Fruit fly (Drosophila melanogaster) whole organism, embryonic: ENCODE measurements around the gene Col4a1.

Experiments used
- CG10565 ChIP-seq: fragments of 200-800 bp; sonication (Bioruptor generic); optimal IDR thresholded peaks from 3 replicates; lab custom pipeline; 2016; ENCODE audit warnings: missing biosample characterization, mild to moderate bottlenecking, missing genetic modification characterization
- CG11085 ChIP-seq: fragments of 200-800 bp; sonication (Bioruptor generic); IDR thresholded peaks from 2 replicates; pipeline ENCODE4 v1.3.6; 2022; ENCODE audit warnings: missing biosample characterization, missing genetic modification characterization
- CG11456 ChIP-seq: fragments of 200-800 bp; sonication (Bioruptor generic); IDR thresholded peaks from 3 replicates; pipeline ENCODE4 v1.3.6; 2022; ENCODE audit warnings: missing biosample characterization, missing genetic modification characterization
- CG11504 ChIP-seq: fragments of 200-800 bp; sonication (Bioruptor generic); optimal IDR thresholded peaks from 3 replicates; lab custom pipeline; 2019; ENCODE audit warnings: missing biosample characterization, mild to moderate bottlenecking, missing genetic modification characterization, moderate library complexity
- CG11723 ChIP-seq: fragments of 200-800 bp; sonication (Bioruptor generic); optimal IDR thresholded peaks from 2 replicates; lab custom pipeline; 2017; ENCODE audit warnings: missing biosample characterization, mild to moderate bottlenecking, missing genetic modification characterization
- CG12391 ChIP-seq: fragments of 200-800 bp; sonication (Bioruptor generic); optimal IDR thresholded peaks from 3 replicates; lab custom pipeline; 2018; ENCODE audit warnings: missing biosample characterization, mild to moderate bottlenecking, missing genetic modification characterization, moderate library complexity
- CG14710 ChIP-seq: fragments of 200-800 bp; sonication (Bioruptor generic); optimal IDR thresholded peaks from 3 replicates; lab custom pipeline; 2019; ENCODE audit warnings: missing biosample characterization, mild to moderate bottlenecking, missing genetic modification characterization, moderate library complexity
- CG14965 ChIP-seq: fragments of 200-800 bp; sonication (Bioruptor generic); optimal IDR thresholded peaks from 2 replicates; lab custom pipeline; 2016; ENCODE audit warnings: missing biosample characterization, missing genetic modification characterization, borderline replicate concordance
- CG16779 ChIP-seq: fragments of 200-800 bp; sonication (Bioruptor generic); IDR thresholded peaks from 2 replicates; pipeline ENCODE4 v1.3.6; 2022; ENCODE audit warnings: missing biosample characterization, missing genetic modification characterization
- CG17361 ChIP-seq: fragments of 200-800 bp; sonication (Bioruptor generic); IDR thresholded peaks from 3 replicates; pipeline ENCODE4 v1.3.6; 2022; ENCODE audit warnings: missing biosample characterization, missing genetic modification characterization
- CG1792 ChIP-seq: fragments of 200-800 bp; sonication (Bioruptor generic); optimal IDR thresholded peaks from 2 replicates; lab custom pipeline; 2016; ENCODE audit warnings: missing biosample characterization, missing genetic modification characterization
- CG2712 ChIP-seq: fragments of 200-800 bp; optimal IDR thresholded peaks from 3 replicates; lab custom pipeline; 2019; ENCODE audit warnings: missing biosample characterization, mild to moderate bottlenecking, missing genetic modification characterization, moderate library complexity
- CG2875 ChIP-seq: fragments of 200-800 bp; sonication (Bioruptor generic); optimal IDR thresholded peaks from 2 replicates; lab custom pipeline; 2017; ENCODE audit warnings: missing biosample characterization, mild to moderate bottlenecking, missing genetic modification characterization, missing genetic modification reagents
- CG31365 ChIP-seq: fragments of 200-800 bp; sonication (Bioruptor generic); optimal IDR thresholded peaks from 2 replicates; lab custom pipeline; 2018; ENCODE audit warnings: missing biosample characterization, mild to moderate bottlenecking, missing genetic modification characterization
- CG32767 ChIP-seq: fragments of 200-800 bp; sonication (Bioruptor generic); IDR thresholded peaks from 2 replicates; pipeline ENCODE4 v1.3.6; 2022; ENCODE audit warnings: missing biosample characterization, missing genetic modification characterization
- CG34422 ChIP-seq: fragments of 200-800 bp; sonication (Bioruptor generic); IDR thresholded peaks from 3 replicates; pipeline ENCODE4 v1.3.6; 2022; ENCODE audit warnings: missing biosample characterization, missing genetic modification characterization
- CG4617 ChIP-seq: fragments of 200-800 bp; sonication (Bioruptor generic); optimal IDR thresholded peaks from 3 replicates; lab custom pipeline; 2016; ENCODE audit warnings: missing biosample characterization, missing genetic modification characterization, borderline replicate concordance
- CG4820 ChIP-seq: fragments of 200-800 bp; sonication (Bioruptor generic); optimal IDR thresholded peaks from 3 replicates; lab custom pipeline; 2016; ENCODE audit warnings: missing biosample characterization, missing genetic modification characterization
- CG4854 ChIP-seq: fragments of 200-800 bp; sonication (Bioruptor generic); optimal IDR thresholded peaks from 2 replicates; lab custom pipeline; 2016; ENCODE audit warnings: missing biosample characterization, missing genetic modification characterization, inconsistent platforms
- CG6683 ChIP-seq: fragments of 200-800 bp; sonication (Bioruptor generic); optimal IDR thresholded peaks from 2 replicates; lab custom pipeline; 2017; ENCODE audit warnings: missing biosample characterization, mild to moderate bottlenecking, missing genetic modification characterization, missing genetic modification reagents
- CG7839 ChIP-seq: fragments of 200-800 bp; sonication (Bioruptor generic); optimal IDR thresholded peaks from 3 replicates; lab custom pipeline; 2018; ENCODE audit warnings: missing biosample characterization, mild to moderate bottlenecking, missing genetic modification characterization, moderate library complexity
- CG8089 ChIP-seq: fragments of 200-800 bp; sonication (Bioruptor generic); optimal IDR thresholded peaks from 3 replicates; lab custom pipeline; 2016; ENCODE audit warnings: missing biosample characterization, missing genetic modification characterization
- CG8281 ChIP-seq: fragments of 200-800 bp; sonication (Bioruptor generic); optimal IDR thresholded peaks from 2 replicates; lab custom pipeline; 2018; ENCODE audit warnings: missing biosample characterization, mild to moderate bottlenecking, missing genetic modification characterization, moderate library complexity
- CG9876 ChIP-seq: fragments of 200-800 bp; sonication (Bioruptor generic); optimal IDR thresholded peaks from 2 replicates; lab custom pipeline; 2016; ENCODE audit warnings: missing biosample characterization, missing genetic modification characterization
- CkIIα-i1 ChIP-seq: fragments of 200-800 bp; sonication (Bioruptor generic); IDR thresholded peaks from 2 replicates; pipeline ENCODE4 v1.3.6; 2022; ENCODE audit warnings: missing biosample characterization, missing genetic modification characterization
- CoRest ChIP-seq: fragments of 200-800 bp; sonication (Bioruptor generic); optimal IDR thresholded peaks from 3 replicates; lab custom pipeline; 2018; ENCODE audit warnings: missing biosample characterization, mild to moderate bottlenecking, missing genetic modification characterization, moderate library complexity
- Dfd ChIP-seq, 2 experiments: fragments of >200 bp; optimal IDR thresholded peaks; 2 replicates each; lab custom pipeline; 2017; ENCODE audit warnings: missing biosample characterization in 2 of 2, missing genetic modification characterization in 2 of 2
- Doc3 ChIP-seq: fragments of 200-800 bp; sonication (Bioruptor generic); IDR thresholded peaks from 3 replicates; pipeline ENCODE4 v1.3.6; 2022; ENCODE audit warnings: missing biosample characterization, missing genetic modification characterization; ENCODE audit not compliant: partially characterized antibody
- E2f1 ChIP-seq: fragments of 200-800 bp; sonication (Bioruptor generic); IDR thresholded peaks from 2 replicates; pipeline ENCODE4 v1.3.6; 2022; ENCODE audit warnings: missing biosample characterization, missing genetic modification characterization
- Hand ChIP-seq: fragments of 200-800 bp; sonication (Bioruptor generic); optimal IDR thresholded peaks from 2 replicates; lab custom pipeline; 2017; ENCODE audit warnings: mild to moderate bottlenecking, missing biosample characterization, missing genetic modification reagents, missing genetic modification characterization
- Max ChIP-seq: fragments of 200-800 bp; sonication (Bioruptor generic); optimal IDR thresholded peaks from 2 replicates; lab custom pipeline; 2016; ENCODE audit warnings: missing biosample characterization, mild to moderate bottlenecking, missing genetic modification characterization
- Rfx ChIP-seq: fragments of 200-800 bp; sonication (Bioruptor generic); IDR thresholded peaks from 2 replicates; pipeline ENCODE4 v1.3.6; 2022; ENCODE audit warnings: missing biosample characterization, missing genetic modification characterization
- Rx ChIP-seq: fragments of 200-800 bp; sonication (Bioruptor generic); IDR thresholded peaks from 2 replicates; pipeline ENCODE4 v1.3.6; 2022; ENCODE audit warnings: missing biosample characterization, missing genetic modification characterization
- Sry-β ChIP-seq: fragments of 200-800 bp; sonication (Bioruptor generic); optimal IDR thresholded peaks from 2 replicates; lab custom pipeline; 2018; ENCODE audit warnings: missing biosample characterization, mild to moderate bottlenecking, missing genetic modification characterization, moderate library complexity
- Ssrp ChIP-seq: fragments of 200-800 bp; sonication (Bioruptor generic); optimal IDR thresholded peaks from 2 replicates; lab custom pipeline; 2018; ENCODE audit warnings: missing biosample characterization, mild to moderate bottlenecking, missing genetic modification characterization, moderate library complexity
- Xbp1 ChIP-seq: fragments of 200-800 bp; sonication (Bioruptor generic); optimal IDR thresholded peaks from 3 replicates; lab custom pipeline; 2016; ENCODE audit warnings: missing biosample characterization, mild to moderate bottlenecking, missing genetic modification characterization
- ap ChIP-seq: fragments of 200-800 bp; sonication (Bioruptor generic); IDR thresholded peaks from 2 replicates; pipeline ENCODE4 v1.3.6; 2022; ENCODE audit warnings: missing biosample characterization, missing genetic modification characterization
- ara ChIP-seq: fragments of 200-800 bp; sonication (Bioruptor generic); IDR thresholded peaks from 2 replicates; pipeline ENCODE4 v1.3.6; 2022; ENCODE audit warnings: missing biosample characterization, missing genetic modification characterization
- bigmax ChIP-seq: fragments of 200-800 bp; sonication (Bioruptor generic); optimal IDR thresholded peaks from 2 replicates; lab custom pipeline; 2018; ENCODE audit warnings: missing biosample characterization, mild to moderate bottlenecking, missing genetic modification characterization
- cato ChIP-seq: fragments of 200-800 bp; sonication (Bioruptor generic); optimal IDR thresholded peaks from 2 replicates; lab custom pipeline; 2016; ENCODE audit warnings: missing biosample characterization, missing genetic modification characterization, borderline replicate concordance
- dysf ChIP-seq: fragments of 200-800 bp; sonication (Bioruptor generic); IDR thresholded peaks from 3 replicates; pipeline ENCODE4 v1.3.6; 2022; ENCODE audit warnings: missing biosample characterization, missing genetic modification characterization
- fd3F ChIP-seq: fragments of 200-800 bp; sonication (Bioruptor generic); optimal IDR thresholded peaks from 2 replicates; lab custom pipeline; 2018; ENCODE audit warnings: missing biosample characterization, mild to moderate bottlenecking, missing genetic modification characterization, moderate library complexity
- gro ChIP-seq: fragments of 200-800 bp; sonication (Bioruptor generic); optimal IDR thresholded peaks from 2 replicates; lab custom pipeline; 2016; ENCODE audit warnings: missing biosample characterization, missing genetic modification characterization
- odd ChIP-seq: fragments of 200-800 bp; sonication (Bioruptor generic); optimal IDR thresholded peaks from 2 replicates; lab custom pipeline; 2017; ENCODE audit warnings: missing biosample characterization, mild to moderate bottlenecking, missing genetic modification characterization
- pb ChIP-seq: fragments of 200-800 bp; sonication (Bioruptor generic); optimal IDR thresholded peaks from 3 replicates; lab custom pipeline; 2016; ENCODE audit warnings: missing biosample characterization, missing genetic modification characterization
- run ChIP-seq: fragments of 200-800 bp; sonication (Bioruptor generic); optimal IDR thresholded peaks from 3 replicates; lab custom pipeline; 2018; ENCODE audit warnings: missing biosample characterization, mild to moderate bottlenecking, missing genetic modification characterization
- slou ChIP-seq: fragments of 200-800 bp; sonication (Bioruptor generic); optimal IDR thresholded peaks from 3 replicates; lab custom pipeline; 2016; ENCODE audit warnings: missing biosample characterization, missing genetic modification characterization
- stc ChIP-seq: fragments of 200-800 bp; sonication (Bioruptor generic); IDR thresholded peaks from 2 replicates; pipeline ENCODE4 v1.3.6; 2022; ENCODE audit warnings: missing biosample characterization, missing genetic modification characterization
- unpg ChIP-seq: fragments of 200-800 bp; sonication (Bioruptor generic); optimal IDR thresholded peaks from 3 replicates; lab custom pipeline; 2018; ENCODE audit warnings: missing biosample characterization, mild to moderate bottlenecking, missing genetic modification characterization, moderate library complexity

The Col4a1 gene

dm6 chr2L:5070797-5071579 is 41.6 kb downstream of the Col4a1 start, which contains the start of gene RpL37A (continued):
- TF ChIP-seq CG8281 (peak; percentile 33), CG14965 (peak; percentile 68), CG16779 (GFP tag; lab: Robert Waterston, UW) (no peak), dysf (GFP tag; lab: Robert Waterston, UW) (peak; percentile 55; the same call in 1 of the 3 replicates), Hand (peak; percentile 24), CG34422 (GFP tag; lab: Robert Waterston, UW) (peak; percentile 84; the same call in 2 of the 3 replicates), run (tag; lab: Kevin White, UChicago) (peak; percentile 56), Sry-β (peak; percentile 49), odd (GFP tag; lab: Kevin White, UChicago) (peak; percentile 84), CoRest (tag; lab: Kevin White, UChicago) (peak; percentile 68), fd3F (GFP tag; lab: Kevin White, UChicago) (peak; percentile 55), CkIIα-i1 (GFP tag; lab: Robert Waterston, UW) (no peak), CG32767 (peak; percentile 51; the same call in 1 of the 2 replicates), ara (peak; percentile 73), pb (GFP tag; lab: Kevin White, UChicago) (peak; percentile 79), Rfx (GFP tag; lab: Robert Waterston, UW) (peak; percentile 87), CG4820 (GFP tag; lab: Kevin White, UChicago) (peak; percentile 53), Ssrp (tag; lab: Kevin White, UChicago) (peak; percentile 55), E2f1 (peak; percentile 68), Xbp1 (GFP tag; lab: Kevin White, UChicago) (peak; percentile 75), CG4854 (peak; percentile 84), ap (GFP tag; lab: Robert Waterston, UW) (peak; percentile 34), CG6683 (GFP tag; lab: Kevin White, UChicago) (peak; percentile 64), unpg (GFP tag; lab: Kevin White, UChicago) (peak; percentile 75), stc (GFP tag; lab: Robert Waterston, UW) (peak; percentile 78), Doc3 (GFP tag; lab: Robert Waterston, UW) (no peak), bigmax (GFP tag; lab: Kevin White, UChicago) (peak; percentile 80), gro (GFP tag; lab: Kevin White, UChicago) (peak; percentile 88), CG14710 (peak; percentile 84), CG10565 (peak; percentile 53), CG2712 (tag; lab: Kevin White, UChicago) (peak; percentile 81), CG11085 (GFP tag; lab: Robert Waterston, UW) (peak; percentile 62; the same call in 1 of the 2 replicates), Dfd (GFP tag; optimal IDR thresholded peaks at IDR 0.05; lab: Kevin White, UChicago) (no peak), CG1792 (GFP tag; lab: Kevin White, UChicago) (peak; percentile 70), CG17361 (GFP tag; lab: Robert Waterston, UW) (peak; percentile 78), CG4617 (peak; percentile 41), CG11456 (GFP tag; lab: Robert Waterston, UW) (peak; percentile 86), Max (GFP tag; lab: Kevin White, UChicago) (peak; percentile 86), CG12391 (tag; lab: Kevin White, UChicago) (peak; percentile 63), CG2875 (peak; percentile 85), CG11723 (GFP tag; lab: Kevin White, UChicago) (peak; percentile 80), CG11504 (tag; lab: Kevin White, UChicago) (peak; percentile 78), CG31365 (tag; lab: Kevin White, UChicago) (peak; percentile 79), slou (GFP tag; lab: Kevin White, UChicago) (peak; percentile 79), CG8089 (GFP tag; lab: Kevin White, UChicago) (peak; percentile 71), CG7839 (tag; lab: Kevin White, UChicago) (peak; percentile 72), Rx (GFP tag; lab: Robert Waterston, UW) (peak; percentile 78), CG9876 (GFP tag; lab: Kevin White, UChicago) (peak; percentile 72), cato (GFP tag; lab: Kevin White, UChicago) (no peak)
